Worm (Caenorhabditis elegans) whole organism, late embryonic: Measurements from ENCODE around the gene C54D10.4.

Source experiments
- C08G9.2 ChIP-seq: sonication (generic microtip); optimal IDR thresholded peaks from 2 replicates; lab custom pipeline; 2016; ENCODE audit warnings: mild to moderate bottlenecking, missing genetic modification characterization, moderate library complexity, missing compliant biosample characterization
- F13H6.1 ChIP-seq: sonication (generic microtip); optimal IDR thresholded peaks from 2 replicates; lab custom pipeline; 2016; ENCODE audit warnings: missing genetic modification characterization, missing compliant biosample characterization
- T23F11.4 ChIP-seq: fragments of 200-800 bp; sonication (Bioruptor generic); optimal IDR thresholded peaks from 2 replicates; lab custom pipeline; 2018; ENCODE audit warnings: mild to moderate bottlenecking, missing genetic modification characterization, missing compliant biosample characterization
- Y22D7AL.16 ChIP-seq: sonication (generic microtip); optimal IDR thresholded peaks from 2 replicates; lab custom pipeline; 2016; ENCODE audit warnings: missing genetic modification characterization, missing compliant biosample characterization
- ahr-1 ChIP-seq: sonication (generic microtip); optimal IDR thresholded peaks from 2 replicates; lab custom pipeline; 2016; ENCODE audit warnings: missing genetic modification characterization, missing compliant biosample characterization
- ama-1 ChIP-seq: fragments of 150-350 bp; optimal IDR thresholded peaks from 2 replicates; lab custom pipeline; 2014
- ceh-18 ChIP-seq: sonication (generic microtip); optimal IDR thresholded peaks from 2 replicates; lab custom pipeline; 2016; ENCODE audit warnings: missing genetic modification characterization, missing compliant biosample characterization
- ceh-2 ChIP-seq: sonication (generic microtip); optimal IDR thresholded peaks from 2 replicates; lab custom pipeline; 2016; ENCODE audit warnings: missing genotype, missing genetic modification characterization, missing compliant biosample characterization
- ceh-22 ChIP-seq: sonication (generic microtip); optimal IDR thresholded peaks from 2 replicates; lab custom pipeline; 2017; ENCODE audit warnings: missing biosample characterization, missing genetic modification characterization
- ceh-24 ChIP-seq: sonication (generic microtip); optimal IDR thresholded peaks from 2 replicates; lab custom pipeline; 2016; ENCODE audit warnings: mild to moderate bottlenecking, missing genetic modification characterization, missing compliant biosample characterization
- ceh-30 ChIP-seq: fragments of 150-350 bp; optimal IDR thresholded peaks from 2 replicates; lab custom pipeline; 2014; ENCODE audit warnings: missing biosample characterization, missing genetic modification characterization
- ceh-48 ChIP-seq: sonication (generic microtip); optimal IDR thresholded peaks from 2 replicates; lab custom pipeline; 2016; ENCODE audit warnings: missing genetic modification characterization, inconsistent platforms, missing compliant biosample characterization
- ceh-9 ChIP-seq: sonication (generic microtip); optimal IDR thresholded peaks from 2 replicates; lab custom pipeline; 2016; ENCODE audit warnings: mild to moderate bottlenecking, missing genetic modification characterization, inconsistent platforms, missing compliant biosample characterization
- che-1 ChIP-seq: sonication (generic microtip); optimal IDR thresholded peaks from 2 replicates; lab custom pipeline; 2016; ENCODE audit warnings: mild to moderate bottlenecking, missing genetic modification characterization, missing compliant biosample characterization
- dve-1 ChIP-seq: sonication (generic microtip); optimal IDR thresholded peaks from 2 replicates; lab custom pipeline; 2017; ENCODE audit warnings: antibody characterized with exemption, mild to moderate bottlenecking, missing genetic modification characterization, missing compliant biosample characterization
- elt-2 ChIP-seq: sonication (generic microtip); optimal IDR thresholded peaks from 2 replicates; lab custom pipeline; 2016; ENCODE audit warnings: missing genetic modification reagents, missing genetic modification characterization, missing compliant biosample characterization
- ets-4 ChIP-seq: sonication (generic microtip); optimal IDR thresholded peaks from 2 replicates; lab custom pipeline; 2016; ENCODE audit warnings: missing genetic modification characterization, missing compliant biosample characterization
- eyg-1 ChIP-seq: sonication (generic microtip); optimal IDR thresholded peaks from 2 replicates; lab custom pipeline; 2016; ENCODE audit warnings: missing genotype, missing genetic modification characterization, missing compliant biosample characterization
- fax-1 ChIP-seq: sonication (generic microtip); optimal IDR thresholded peaks from 2 replicates; lab custom pipeline; 2016; ENCODE audit warnings: missing genotype, missing genetic modification characterization, missing compliant biosample characterization
- hlh-15 ChIP-seq: sonication (generic microtip); optimal IDR thresholded peaks from 2 replicates; lab custom pipeline; 2016; ENCODE audit warnings: missing genetic modification characterization, missing compliant biosample characterization
- hlh-30 ChIP-seq: sonication (generic microtip); optimal IDR thresholded peaks from 2 replicates; lab custom pipeline; 2017; ENCODE audit warnings: antibody characterized with exemption, missing genetic modification characterization, missing compliant biosample characterization; ENCODE audit not compliant: insufficient read depth
- hlh-6 ChIP-seq: sonication (generic microtip); optimal IDR thresholded peaks from 2 replicates; lab custom pipeline; 2016; ENCODE audit warnings: missing genotype, missing genetic modification characterization, missing compliant biosample characterization
- mec-3 ChIP-seq: sonication (generic microtip); optimal IDR thresholded peaks from 2 replicates; lab custom pipeline; 2016; ENCODE audit warnings: borderline replicate concordance, missing genetic modification characterization, missing compliant biosample characterization
- nfya-1 ChIP-seq: sonication (generic microtip); optimal IDR thresholded peaks from 2 replicates; lab custom pipeline; 2017; ENCODE audit warnings: missing genetic modification characterization, mild to moderate bottlenecking, missing compliant biosample characterization, antibody characterized with exemption, moderate library complexity
- odd-2 ChIP-seq: sonication (generic microtip); optimal IDR thresholded peaks from 2 replicates; lab custom pipeline; 2017; ENCODE audit warnings: antibody characterized with exemption, mild to moderate bottlenecking, missing genetic modification characterization, missing compliant biosample characterization
- pag-3 ChIP-seq: sonication (generic microtip); optimal IDR thresholded peaks from 2 replicates; lab custom pipeline; 2016; ENCODE audit warnings: missing compliant biosample characterization, missing genetic modification characterization, borderline replicate concordance
- pha-4 ChIP-seq: fragments of 150-350 bp; optimal IDR thresholded peaks from 2 replicates; lab custom pipeline; 2018; ENCODE audit warnings: missing biosample characterization, missing genetic modification reagents, missing genetic modification characterization
- pros-1 ChIP-seq: fragments of 150-350 bp; optimal IDR thresholded peaks from 2 replicates; lab custom pipeline; 2014; ENCODE audit warnings: missing biosample characterization, missing genetic modification reagents, missing genetic modification characterization
- ref-2 ChIP-seq: sonication (generic microtip); optimal IDR thresholded peaks from 2 replicates; lab custom pipeline; 2016; ENCODE audit warnings: missing genetic modification characterization, missing compliant biosample characterization
- sox-2 ChIP-seq: fragments of 200-800 bp; sonication (Bioruptor generic); IDR thresholded peaks from 2 replicates; pipeline ENCODE4 v1.3.6; 2022; ENCODE audit warnings: missing genetic modification reagents, missing genetic modification characterization, missing compliant biosample characterization
- sox-4 ChIP-seq: sonication (generic microtip); optimal IDR thresholded peaks from 2 replicates; lab custom pipeline; 2017; ENCODE audit warnings: mild to moderate bottlenecking, missing genetic modification characterization, inconsistent platforms, missing compliant biosample characterization
- tbx-2 ChIP-seq: sonication (generic microtip); optimal IDR thresholded peaks from 2 replicates; lab custom pipeline; 2016; ENCODE audit warnings: missing genetic modification characterization, missing compliant biosample characterization
- tbx-7 ChIP-seq: sonication (generic microtip); optimal IDR thresholded peaks from 2 replicates; lab custom pipeline; 2016; ENCODE audit warnings: missing genotype, missing genetic modification characterization, missing compliant biosample characterization
- ttx-3 ChIP-seq: sonication (generic microtip); optimal IDR thresholded peaks from 2 replicates; lab custom pipeline; 2016; ENCODE audit warnings: missing genetic modification reagents, missing genetic modification characterization, missing compliant biosample characterization
- unc-3 ChIP-seq, 2 experiments: fragments of 200-800 bp in 1 of 2; sonication (Bioruptor generic) in 1 of 2; sonication (generic microtip) in 1 of 2; conservative IDR thresholded peaks in 1 of 2; optimal IDR thresholded peaks in 1 of 2; 2 replicates each; pipeline versions ENCODE4 v1.3.6 to Lab custom; 2016 to 2022; ENCODE audit warnings: missing compliant biosample characterization in 2 of 2, missing genetic modification characterization in 2 of 2, missing genetic modification reagents in 1 of 2
- unc-42 ChIP-seq: sonication (generic microtip); optimal IDR thresholded peaks from 2 replicates; lab custom pipeline; 2016; ENCODE audit warnings: missing genotype, missing genetic modification characterization, missing compliant biosample characterization
- unc-86 ChIP-seq: sonication (generic microtip); optimal IDR thresholded peaks from 2 replicates; lab custom pipeline; 2016; ENCODE audit warnings: missing genetic modification characterization, missing compliant biosample characterization
- zip-5 ChIP-seq: sonication (generic microtip); optimal IDR thresholded peaks from 2 replicates; lab custom pipeline; 2016; ENCODE audit warnings: missing genetic modification characterization, missing compliant biosample characterization
- ztf-16 ChIP-seq: sonication (generic microtip); optimal IDR thresholded peaks from 2 replicates; lab custom pipeline; 2017; ENCODE audit warnings: missing genetic modification characterization, missing compliant biosample characterization

The C54D10.4 gene

DNA sequence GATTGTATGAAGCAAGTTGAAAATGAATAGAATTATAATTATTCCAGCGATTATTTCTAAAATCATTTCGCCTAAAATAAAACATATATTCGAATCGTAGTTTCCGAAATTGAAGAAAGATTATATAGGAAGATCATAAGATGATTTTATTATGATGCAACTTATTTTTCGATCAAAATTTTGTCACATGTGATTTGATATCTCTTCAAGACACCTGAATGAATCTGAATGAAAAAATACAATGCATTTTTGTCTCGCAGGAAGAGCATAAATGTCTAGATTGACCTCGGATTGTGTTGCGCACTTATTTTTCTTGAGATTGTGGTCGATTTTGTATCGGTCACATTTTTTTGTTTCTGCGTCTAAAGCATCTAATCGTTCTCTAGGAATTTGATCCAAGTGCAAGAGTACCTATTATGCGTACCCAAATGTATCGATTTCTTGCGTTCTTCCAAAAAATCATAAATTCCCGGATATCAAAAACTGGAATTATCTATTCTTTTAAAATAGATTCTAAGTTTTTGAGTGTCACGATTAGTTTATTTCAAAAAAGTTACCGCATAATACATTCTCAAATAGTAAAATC is 10.2 kb downstream of the C54D10.4 start, which contains the start of gene hrg-2:
TSS of gene hrg-2 (minus strand) at position 98 of the 586 bp plus-strand sequence.
- no peak for TF ChIP-seq pha-4 (tag; lab: Kevin White, UChicago)
- TF ChIP-seq odd-2 (tag; lab: Kevin White, UChicago) = no peak
- no peak for TF ChIP-seq pros-1 (tag; lab: Kevin White, UChicago)
- no peak for TF ChIP-seq ceh-2
- TF ChIP-seq, all 69 proteins: peak for 0

DNA sequence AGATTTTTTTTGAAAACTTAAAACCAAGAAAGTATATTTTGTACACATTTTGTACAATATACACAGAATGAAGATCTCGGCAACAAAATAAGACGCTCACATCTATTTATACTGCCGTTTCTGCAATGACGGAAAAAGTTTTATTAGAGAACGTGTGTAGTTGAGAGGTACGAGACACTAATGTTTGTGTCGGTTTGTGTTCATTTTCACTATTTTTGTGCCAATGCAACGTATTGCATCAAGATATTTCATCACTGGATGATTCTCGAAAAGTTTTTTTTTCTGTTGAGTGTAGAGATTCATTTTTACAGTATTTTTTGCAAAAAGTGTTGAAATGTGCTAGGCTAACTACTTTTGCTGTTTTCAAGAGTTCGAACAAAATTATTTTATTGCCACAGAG is 11.7 kb downstream of the C54D10.4 start:
- TF ChIP-seq mec-3 (tag; lab: Kevin White, UChicago) (no peak), unc-3 (GFP tag; conservative IDR thresholded peaks at IDR 0.05; lab: Robert Waterston, UW) (no peak), unc-3 (tag; optimal IDR thresholded peaks at IDR 0.05; lab: Kevin White, UChicago) (no peak), tbx-7 (tag; lab: Kevin White, UChicago) (no peak), C08G9.2 (tag; lab: Kevin White, UChicago) (no peak), ama-1 (lab: Kevin White, UChicago) (no peak), T23F11.4 (no peak), che-1 (tag; lab: Kevin White, UChicago) (no peak), ceh-48 (tag; lab: Kevin White, UChicago) (no peak), ceh-18 (no peak), nfya-1 (tag; lab: Kevin White, UChicago) (no peak), hlh-30 (no peak), F13H6.1 (tag; lab: Kevin White, UChicago) (no peak), zip-5 (tag; lab: Kevin White, UChicago) (no peak), ref-2 (tag; lab: Kevin White, UChicago) (no peak), unc-42 (tag; lab: Kevin White, UChicago) (no peak), ztf-16 (tag; lab: Kevin White, UChicago) (no peak), ceh-22 (tag; lab: Kevin White, UChicago) (no peak)
- TF ChIP-seq, all 69 proteins: peak for 0

DNA sequence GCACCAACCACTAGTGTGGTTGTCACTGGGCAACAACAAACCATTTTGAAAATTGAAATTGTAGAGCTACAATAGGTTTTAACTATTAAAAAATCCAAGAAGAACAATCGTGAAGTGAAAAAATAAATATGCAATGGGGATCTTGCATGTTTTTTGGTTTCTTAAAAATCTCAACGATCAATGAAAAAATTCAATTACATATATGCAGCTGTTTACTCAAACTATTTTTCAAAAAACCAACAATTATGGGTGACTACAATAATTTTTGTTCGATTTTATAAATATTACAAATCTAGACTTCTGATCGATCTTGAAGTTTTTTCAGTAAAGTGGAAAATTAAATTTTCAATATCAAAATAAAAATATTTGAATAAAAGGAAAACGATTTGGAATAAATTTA is 12.2 kb downstream of the C54D10.4 start, which contains the start of gene cdr-4:
TSS of gene cdr-4 (minus strand) at position 101 of the 400 bp plus-strand sequence.
- TF ChIP-seq eyg-1 (tag; lab: Kevin White, UChicago) (no peak), ceh-9 (no peak), Y22D7AL.16 (tag; lab: Kevin White, UChicago) (no peak), ttx-3 (tag; lab: Kevin White, UChicago) (no peak), ets-4 (tag; lab: Kevin White, UChicago) (no peak), hlh-6 (tag; lab: Kevin White, UChicago) (no peak), ref-2 (tag; lab: Kevin White, UChicago) (no peak)

DNA sequence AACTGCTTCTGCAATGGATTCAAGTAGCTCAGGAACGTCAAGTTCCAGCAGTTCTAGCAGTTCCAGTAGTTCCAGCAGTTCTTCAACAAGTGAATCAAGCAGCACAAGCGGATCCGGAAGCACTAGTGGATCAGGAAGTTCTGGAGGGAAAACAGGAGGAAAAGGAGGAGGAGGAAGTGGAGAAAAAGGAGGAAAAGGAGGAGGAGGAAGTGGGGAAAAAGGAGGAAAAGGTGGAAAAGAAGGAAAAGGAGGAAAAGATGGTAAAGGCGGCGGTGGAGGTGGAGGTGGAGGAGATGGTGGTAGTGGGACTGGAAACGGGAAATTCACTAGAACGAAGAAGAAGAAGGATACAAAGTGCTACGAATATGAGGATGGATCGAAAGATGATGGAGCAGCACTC is 14.2 kb downstream of the C54D10.4 start:
- TF ChIP-seq elt-2 (tag; lab: Kevin White, UChicago) = no peak
- TF ChIP-seq sox-2 (GFP tag; lab: Robert Waterston, UW) = no peak
- TF ChIP-seq hlh-30 = no peak
- TF ChIP-seq ets-4 (tag; lab: Kevin White, UChicago) = no peak
- TF ChIP-seq ahr-1 (tag; lab: Kevin White, UChicago) = no peak
- no peak for TF ChIP-seq C08G9.2 (tag; lab: Kevin White, UChicago)
- no peak for TF ChIP-seq fax-1 (tag; lab: Kevin White, UChicago)
- no peak for TF ChIP-seq dve-1 (tag; lab: Kevin White, UChicago)
- TF ChIP-seq ttx-3 (tag; lab: Kevin White, UChicago) = no peak
- no peak for TF ChIP-seq sox-4 (tag; lab: Kevin White, UChicago)
- TF ChIP-seq ceh-24 (tag; lab: Kevin White, UChicago) = no peak
- no peak for TF ChIP-seq hlh-15 (tag; lab: Kevin White, UChicago)
- TF ChIP-seq odd-2 (tag; lab: Kevin White, UChicago) = no peak
- no peak for TF ChIP-seq tbx-2 (tag; lab: Kevin White, UChicago)
- TF ChIP-seq ama-1 (lab: Kevin White, UChicago) = no peak
- no peak for TF ChIP-seq ref-2 (tag; lab: Kevin White, UChicago)
- TF ChIP-seq ceh-30 (tag; lab: Kevin White, UChicago) = no peak
- TF ChIP-seq pag-3 = no peak
- no peak for TF ChIP-seq unc-86 (tag; lab: Kevin White, UChicago)
- TF ChIP-seq Y22D7AL.16 (tag; lab: Kevin White, UChicago) = no peak
